Worm (Caenorhabditis elegans): ENCODE data around the gene ZK1055.7.
A peak's percentile ranks its signal among the peaks of the same experiment; 100 is the strongest.
"Not testable (repeated sequence)": the region's sequence is repeated elsewhere in the genome, so short reads cannot be mapped to it uniquely, and the experiment has no call there.

ZK1055.7 gene

DNA sequence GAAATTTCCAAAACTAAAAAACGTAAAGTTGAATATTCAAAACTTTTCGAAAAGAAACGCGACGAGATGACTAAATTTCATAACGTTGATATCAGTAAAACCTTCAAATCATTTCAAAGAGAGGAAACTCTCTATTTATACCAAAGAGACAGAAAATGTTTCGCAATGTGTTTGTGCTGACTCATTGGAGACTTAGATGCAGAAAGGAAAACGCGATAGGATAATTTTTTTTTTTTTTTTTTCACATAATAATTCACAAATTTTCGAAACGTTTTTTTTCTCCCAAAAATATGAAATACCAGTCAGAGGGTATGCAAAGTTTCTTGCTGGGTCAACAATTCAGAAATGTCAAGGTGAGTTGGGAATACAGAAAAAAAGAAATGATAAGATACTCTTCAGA lies 1.0 kb upstream of the ZK1055.7 start:
- TF ChIP-seq skn-1 (tag; optimal IDR thresholded peaks at IDR 0.05) (peak; percentile 48), fos-1 (tag; optimal IDR thresholded peaks at IDR 0.05) (peak; percentile 88), aly-2 (tag; optimal IDR thresholded peaks at IDR 0.05) (no peak), unc-55 (GFP tag; optimal IDR thresholded peaks at IDR 0.05) (peak; percentile 76), gmeb-1 (tag; optimal IDR thresholded peaks at IDR 0.05) (peak; percentile 47), sma-3 (GFP tag; optimal IDR thresholded peaks at IDR 0.05) (no peak)

ce11 chrV:6602556-6603062 lies 2.6 kb downstream of the ZK1055.7 start, which contains the start of gene ZK1055.6:
TSS of gene ZK1055.6 (minus strand) at chrV:6602606.
- TF ChIP-seq ceh-16 (tag; optimal IDR thresholded peaks at IDR 0.05): no peak
- TF ChIP-seq Y55F3AM.14 (GFP tag; optimal IDR thresholded peaks at IDR 0.05): no peak
- TF ChIP-seq ama-1 (optimal IDR thresholded peaks at IDR 0.05): no peak

DNA sequence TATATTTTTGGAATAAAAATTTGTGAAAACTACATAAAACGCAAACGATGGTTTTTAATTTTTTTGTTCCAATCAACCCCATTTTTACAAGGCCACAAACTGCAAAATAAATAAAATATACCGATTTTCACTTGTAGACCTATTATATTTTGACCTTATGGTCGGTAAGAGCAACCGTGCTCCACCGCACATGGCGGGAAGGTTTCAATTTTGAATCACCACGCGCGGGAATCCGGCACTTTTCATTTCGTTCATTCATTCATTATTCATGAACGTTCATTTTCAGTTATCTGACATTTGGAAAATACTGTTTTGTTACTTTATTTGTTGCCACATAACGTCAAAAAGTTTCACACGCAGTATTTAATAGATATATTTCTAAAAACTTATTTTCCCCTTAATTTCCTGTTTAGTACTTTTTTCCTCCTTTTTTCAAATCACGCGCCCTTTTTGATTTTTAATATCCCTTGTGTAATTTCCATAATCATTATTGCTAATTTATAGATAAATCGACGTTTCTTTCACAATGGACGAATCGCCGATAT lies 11.4 kb downstream of the ZK1055.7 start, which contains the start of gene hcp-1:
Gene hcp-1, plus strand, starts transcription at position 495 of the 545 bp plus-strand sequence.
- TF ChIP-seq dmd-4 (tag; optimal IDR thresholded peaks at IDR 0.05) (no peak), blmp-1 (tag; optimal IDR thresholded peaks at IDR 0.05; ENCODE audit: insufficient read depth) (no peak), nhr-25 (tag; optimal IDR thresholded peaks at IDR 0.05) (no peak), ama-1 (optimal IDR thresholded peaks at IDR 0.05) (no peak), unc-55 (GFP tag; optimal IDR thresholded peaks at IDR 0.05) (peak; percentile 46), F13H6.1 (tag; optimal IDR thresholded peaks at IDR 0.05) (no peak), nhr-23 (tag; optimal IDR thresholded peaks at IDR 0.05) (no peak), nhr-129 (tag; optimal IDR thresholded peaks at IDR 0.05) (no peak), nhr-12 (tag; optimal IDR thresholded peaks at IDR 0.05) (no peak), gmeb-1 (tag; optimal IDR thresholded peaks at IDR 0.05) (peak; percentile 84), R02D3.7 (tag; optimal IDR thresholded peaks at IDR 0.05) (no peak), egl-27 (tag; optimal IDR thresholded peaks at IDR 0.05) (no peak), fos-1 (tag; optimal IDR thresholded peaks at IDR 0.05) (peak; percentile 10), crh-2 (tag; optimal IDR thresholded peaks at IDR 0.05) (no peak), sma-3 (GFP tag; optimal IDR thresholded peaks at IDR 0.05) (no peak)

ce11 chrV:6590283-6590682 lies 14.9 kb downstream of the ZK1055.7 start, which contains the start of gene ZK1055.2:
TSS of gene ZK1055.2 (plus strand) at chrV:6590583.
- TF ChIP-seq nhr-237 (tag; optimal IDR thresholded peaks at IDR 0.05) (no peak), mdl-1 (tag; optimal IDR thresholded peaks at IDR 0.05) (no peak), ztf-11 (tag; optimal IDR thresholded peaks at IDR 0.05) (no peak), unc-39 (tag; optimal IDR thresholded peaks at IDR 0.05) (no peak), sma-3 (GFP tag; optimal IDR thresholded peaks at IDR 0.05) (no peak), sem-4 (tag; optimal IDR thresholded peaks at IDR 0.05) (no peak), nhr-77 (tag; optimal IDR thresholded peaks at IDR 0.05) (no peak), nhr-6 (tag; optimal IDR thresholded peaks at IDR 0.05) (no peak), ZK546.5 (tag; optimal IDR thresholded peaks at IDR 0.05) (no peak), ceh-82 (tag; optimal IDR thresholded peaks at IDR 0.05) (no peak), nhr-10 (tag; optimal IDR thresholded peaks at IDR 0.05) (no peak), nhr-11 (tag; optimal IDR thresholded peaks at IDR 0.05) (no peak), R02D3.7 (tag; optimal IDR thresholded peaks at IDR 0.05) (no peak), nhr-25 (tag; optimal IDR thresholded peaks at IDR 0.05) (no peak), lsy-2 (tag; optimal IDR thresholded peaks at IDR 0.05) (no peak), aly-2 (tag; optimal IDR thresholded peaks at IDR 0.05) (no peak), C34F6.9 (tag; optimal IDR thresholded peaks at IDR 0.05) (no peak)

DNA sequence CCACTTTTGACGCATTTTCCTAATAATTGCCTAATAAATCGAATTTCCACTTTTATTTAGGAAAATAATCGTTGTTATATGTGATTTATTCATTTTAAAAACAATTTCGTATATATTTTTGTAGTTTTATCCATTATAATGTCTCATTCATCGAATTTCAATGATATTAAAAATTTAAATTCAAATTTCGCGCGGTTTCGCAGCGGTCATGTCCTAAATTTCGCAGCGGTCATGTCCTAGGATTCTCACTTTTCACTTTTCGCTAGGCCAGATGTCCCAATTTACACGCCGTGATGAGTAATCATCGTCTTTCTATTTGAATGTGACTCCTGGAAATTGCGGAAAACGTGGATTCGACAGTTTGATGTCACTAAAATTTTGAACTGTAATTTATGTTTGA lies 23.4 kb downstream of the ZK1055.7 start, which contains the start of gene ZK1055.4:
Gene ZK1055.4, plus strand, starts transcription at position 301 of the 400 bp plus-strand sequence.
- not testable (repeated sequence) for TF ChIP-seq unc-39, nhr-77, sem-4 (tag; optimal IDR thresholded peaks at IDR 0.05)

DNA sequence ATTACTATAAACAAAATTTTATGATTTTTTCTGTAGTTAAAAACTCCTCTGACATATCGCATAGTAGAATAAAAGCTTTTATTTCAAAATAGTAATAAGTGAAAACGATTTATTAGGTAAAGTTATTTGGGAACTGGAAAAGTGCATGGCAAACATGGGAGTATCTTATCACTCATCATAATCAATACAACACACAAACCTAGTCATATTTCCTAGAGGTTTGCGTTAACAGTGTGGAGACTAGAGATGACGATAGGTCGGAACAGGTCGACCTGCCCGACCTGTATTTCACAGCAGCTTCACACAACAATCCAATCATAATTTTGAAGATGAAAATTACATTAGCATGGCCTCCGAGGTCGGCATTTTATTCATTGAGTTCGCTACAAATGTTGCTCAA lies 25.2 kb downstream of the ZK1055.7 start, which contains the start of gene EGAP9.3:
Gene EGAP9.3, minus strand, starts transcription at position 131 of the 400 bp plus-strand sequence.
- TF ChIP-seq gmeb-1 (tag; optimal IDR thresholded peaks at IDR 0.05): no peak
- TF ChIP-seq zag-1 (tag; optimal IDR thresholded peaks at IDR 0.05): no peak
- no peak for TF ChIP-seq nhr-21 (tag; optimal IDR thresholded peaks at IDR 0.05)
- no peak for TF ChIP-seq blmp-1 (tag; optimal IDR thresholded peaks at IDR 0.05; ENCODE audit: insufficient read depth)
- TF ChIP-seq alr-1 (tag; optimal IDR thresholded peaks at IDR 0.05): no peak
- no peak for TF ChIP-seq elt-3 (tag; optimal IDR thresholded peaks at IDR 0.05)
- no peak for TF ChIP-seq unc-55 (GFP tag; optimal IDR thresholded peaks at IDR 0.05)
- peak; percentile 74 for TF ChIP-seq fos-1 (tag; optimal IDR thresholded peaks at IDR 0.05)

Measured in whole organism, L2 larva.